Fruit fly (Drosophila melanogaster) whole organism, embryonic: Measurements from ENCODE around the gene odd.

Experiments used
- Adf1 ChIP-seq: fragments of 200-800 bp; sonication (Bioruptor generic); IDR thresholded peaks from 2 replicates; pipeline ENCODE4 v1.3.6; 2022; ENCODE audit warnings: missing biosample characterization, missing genetic modification characterization
- Awh ChIP-seq: fragments of 200-800 bp; sonication (Bioruptor generic); IDR thresholded peaks from 2 replicates; pipeline ENCODE4, ENCODE4 v1.3.6; 2022; ENCODE audit warnings: missing biosample characterization, missing genetic modification characterization
- Blimp-1 ChIP-seq: fragments of 200-800 bp; sonication (Bioruptor generic); optimal IDR thresholded peaks from 3 replicates; lab custom pipeline; 2018; ENCODE audit warnings: missing biosample characterization, missing genetic modification characterization, mild to moderate bottlenecking, moderate library complexity, missing genetic modification reagents
- CG10267 ChIP-seq: fragments of 200-800 bp; sonication (Bioruptor generic); optimal IDR thresholded peaks from 2 replicates; lab custom pipeline; 2018; ENCODE audit warnings: missing biosample characterization, mild to moderate bottlenecking, missing genetic modification characterization, moderate library complexity
- CG11456 ChIP-seq: fragments of 200-800 bp; sonication (Bioruptor generic); IDR thresholded peaks from 3 replicates; pipeline ENCODE4 v1.3.6; 2022; ENCODE audit warnings: missing biosample characterization, missing genetic modification characterization
- CG11696 ChIP-seq: fragments of 200-800 bp; sonication (Bioruptor generic); IDR thresholded peaks from 2 replicates; pipeline ENCODE4 v1.3.6; 2022; ENCODE audit warnings: missing biosample characterization, missing genetic modification characterization
- CG12071 ChIP-seq: fragments of 200-800 bp; sonication (Bioruptor generic); optimal IDR thresholded peaks from 3 replicates; lab custom pipeline; 2018; ENCODE audit warnings: missing biosample characterization, mild to moderate bottlenecking, missing genetic modification characterization
- CG14965 ChIP-seq: fragments of 200-800 bp; sonication (Bioruptor generic); optimal IDR thresholded peaks from 2 replicates; lab custom pipeline; 2016; ENCODE audit warnings: missing biosample characterization, missing genetic modification characterization, borderline replicate concordance
- CG2199 ChIP-seq: fragments of 200-800 bp; sonication (Bioruptor generic); IDR thresholded peaks from 3 replicates; pipeline ENCODE4 v1.3.6; 2022; ENCODE audit warnings: missing biosample characterization, missing genetic modification characterization
- CG2712 ChIP-seq: fragments of 200-800 bp; optimal IDR thresholded peaks from 3 replicates; lab custom pipeline; 2019; ENCODE audit warnings: missing biosample characterization, mild to moderate bottlenecking, missing genetic modification characterization, moderate library complexity
- CG3847 ChIP-seq: fragments of 200-800 bp; sonication (Bioruptor generic); IDR thresholded peaks from 2 replicates; pipeline ENCODE4 v1.3.6; 2022; ENCODE audit warnings: missing biosample characterization, missing genetic modification characterization
- CG4328 ChIP-seq: fragments of 200-800 bp; sonication (Bioruptor generic); optimal IDR thresholded peaks from 3 replicates; lab custom pipeline; 2017; ENCODE audit warnings: missing biosample characterization, missing genetic modification reagents, missing genetic modification characterization
- CG4707 ChIP-seq: fragments of 200-800 bp; sonication (Bioruptor generic); optimal IDR thresholded peaks from 2 replicates; lab custom pipeline; 2018; ENCODE audit warnings: missing biosample characterization, mild to moderate bottlenecking, missing genetic modification characterization, moderate library complexity
- CG6254 ChIP-seq: fragments of 200-800 bp; sonication (Bioruptor generic); optimal IDR thresholded peaks from 3 replicates; lab custom pipeline; 2017; ENCODE audit warnings: mild to moderate bottlenecking, missing biosample characterization, missing genetic modification reagents, missing genetic modification characterization
- CG6813 ChIP-seq: fragments of 200-800 bp; sonication (Bioruptor generic); optimal IDR thresholded peaks from 2 replicates; lab custom pipeline; 2017; ENCODE audit warnings: missing biosample characterization, missing genetic modification characterization, mild to moderate bottlenecking, moderate library complexity, missing genetic modification reagents
- CG7357 ChIP-seq: fragments of 200-800 bp; sonication (Bioruptor generic); IDR thresholded peaks from 3 replicates; pipeline ENCODE4 v1.3.6; 2022; ENCODE audit warnings: missing biosample characterization, missing genetic modification characterization
- CG7556 ChIP-seq: fragments of 200-800 bp; sonication (Bioruptor generic); optimal IDR thresholded peaks from 2 replicates; lab custom pipeline; 2017; ENCODE audit warnings: missing biosample characterization, mild to moderate bottlenecking, missing genetic modification characterization
- CG7839 ChIP-seq: fragments of 200-800 bp; sonication (Bioruptor generic); optimal IDR thresholded peaks from 3 replicates; lab custom pipeline; 2018; ENCODE audit warnings: missing biosample characterization, mild to moderate bottlenecking, missing genetic modification characterization, moderate library complexity
- CG7928 ChIP-seq: fragments of 200-800 bp; sonication (Bioruptor generic); optimal IDR thresholded peaks from 2 replicates; lab custom pipeline; 2017; ENCODE audit warnings: missing biosample characterization, mild to moderate bottlenecking, missing genetic modification characterization
- CG8089 ChIP-seq: fragments of 200-800 bp; sonication (Bioruptor generic); optimal IDR thresholded peaks from 3 replicates; lab custom pipeline; 2016; ENCODE audit warnings: missing biosample characterization, missing genetic modification characterization
- Chrac-16 ChIP-seq: fragments of 200-800 bp; sonication (Bioruptor generic); optimal IDR thresholded peaks from 3 replicates; lab custom pipeline; 2016; ENCODE audit warnings: missing biosample characterization, missing genetic modification characterization
- Dip3 ChIP-seq: fragments of 200-800 bp; sonication (Bioruptor generic); optimal IDR thresholded peaks from 3 replicates; lab custom pipeline; 2016; ENCODE audit warnings: missing biosample characterization, missing genetic modification characterization
- Doc2 ChIP-seq: fragments of 200-800 bp; sonication (Bioruptor generic); IDR thresholded peaks from 2 replicates; pipeline ENCODE4 v1.3.6; 2022; ENCODE audit warnings: missing biosample characterization, missing genetic modification characterization
- Gug ChIP-seq: fragments of 200-800 bp; sonication (Bioruptor generic); IDR thresholded peaks from 4 replicates; pipeline ENCODE4 v1.3.6; 2022; ENCODE audit warnings: missing biosample characterization, missing genetic modification characterization
- Hand ChIP-seq: fragments of 200-800 bp; sonication (Bioruptor generic); optimal IDR thresholded peaks from 2 replicates; lab custom pipeline; 2017; ENCODE audit warnings: mild to moderate bottlenecking, missing biosample characterization, missing genetic modification reagents, missing genetic modification characterization
- Hsf ChIP-seq: fragments of 200-800 bp; sonication (Bioruptor generic); optimal IDR thresholded peaks from 3 replicates; lab custom pipeline; 2016; ENCODE audit warnings: missing biosample characterization, missing genetic modification characterization
- Jarid2 ChIP-seq: fragments of 200-800 bp; sonication (Bioruptor generic); optimal IDR thresholded peaks from 3 replicates; lab custom pipeline; 2017; ENCODE audit warnings: mild to moderate bottlenecking, missing biosample characterization, missing genetic modification reagents, missing genetic modification characterization
- NK7.1 ChIP-seq: fragments of 200-800 bp; sonication (Bioruptor generic); optimal IDR thresholded peaks from 3 replicates; lab custom pipeline; 2016; ENCODE audit warnings: missing biosample characterization, missing genetic modification characterization
- Opbp ChIP-seq: fragments of 200-800 bp; sonication (Bioruptor generic); IDR thresholded peaks from 3 replicates; pipeline ENCODE4 v1.3.6; 2022; ENCODE audit warnings: missing biosample characterization, missing genetic modification characterization; ENCODE audit not compliant: partially characterized antibody
- Optix ChIP-seq: fragments of 200-800 bp; sonication (Bioruptor generic); IDR thresholded peaks from 3 replicates; pipeline ENCODE4 v1.3.6; 2022; ENCODE audit warnings: missing biosample characterization, missing genetic modification characterization
- Rfx ChIP-seq: fragments of 200-800 bp; sonication (Bioruptor generic); IDR thresholded peaks from 2 replicates; pipeline ENCODE4 v1.3.6; 2022; ENCODE audit warnings: missing biosample characterization, missing genetic modification characterization
- Six4 ChIP-seq: fragments of 200-800 bp; sonication (Bioruptor generic); optimal IDR thresholded peaks from 2 replicates; lab custom pipeline; 2016; ENCODE audit warnings: missing biosample characterization, missing genetic modification characterization
- Sox102F ChIP-seq: fragments of 200-800 bp; sonication (Bioruptor generic); optimal IDR thresholded peaks from 2 replicates; lab custom pipeline; 2018; ENCODE audit warnings: missing biosample characterization, mild to moderate bottlenecking, missing genetic modification characterization, moderate library complexity
- Trl ChIP-seq, 3 experiments: fragments of >200 bp in 2 of 3; fragments of 200-800 bp in 1 of 3; sonication (Bioruptor generic) in 1 of 3; optimal IDR thresholded peaks; 2 replicates in 1 of 3; 3 replicates in 2 of 3; lab custom pipeline; 2016 to 2017; ENCODE audit warnings: missing biosample characterization in 1 of 3, missing genetic modification characterization in 1 of 3
- bab2 ChIP-seq: fragments of 200-800 bp; sonication (Bioruptor generic); optimal IDR thresholded peaks from 2 replicates; lab custom pipeline; 2016; ENCODE audit warnings: missing biosample characterization, missing genetic modification characterization
- dmrt99B ChIP-seq: fragments of 200-800 bp; sonication (Bioruptor generic); optimal IDR thresholded peaks from 2 replicates; lab custom pipeline; 2018; ENCODE audit warnings: missing biosample characterization, mild to moderate bottlenecking, missing genetic modification characterization, moderate library complexity
- ftz-f1 ChIP-seq: fragments of 200-800 bp; sonication (Bioruptor generic); optimal IDR thresholded peaks from 2 replicates; lab custom pipeline; 2016; ENCODE audit warnings: missing biosample characterization, missing genetic modification characterization
- kah ChIP-seq: fragments of 200-800 bp; sonication (Bioruptor generic); optimal IDR thresholded peaks from 2 replicates; lab custom pipeline; 2018; ENCODE audit warnings: missing biosample characterization, mild to moderate bottlenecking, missing genetic modification characterization
- nom ChIP-seq: fragments of 200-800 bp; sonication (Bioruptor generic); optimal IDR thresholded peaks from 2 replicates; lab custom pipeline; 2017; ENCODE audit warnings: missing biosample characterization, missing genetic modification characterization, mild to moderate bottlenecking, moderate library complexity, missing genetic modification reagents
- onecut ChIP-seq: fragments of 200-800 bp; sonication (Bioruptor generic); IDR thresholded peaks from 2 replicates; pipeline ENCODE4 v1.3.6; 2022; ENCODE audit warnings: missing biosample characterization, missing genetic modification characterization
- pnt ChIP-seq: fragments of 200-800 bp; sonication (Bioruptor generic); optimal IDR thresholded peaks from 3 replicates; lab custom pipeline; 2016; ENCODE audit warnings: missing biosample characterization, missing genetic modification characterization
- psq ChIP-seq: fragments of 200-800 bp; sonication (Bioruptor generic); optimal IDR thresholded peaks from 2 replicates; lab custom pipeline; 2017; ENCODE audit warnings: missing biosample characterization, missing genetic modification characterization
- stwl ChIP-seq: fragments of 200-800 bp; sonication (Bioruptor generic); optimal IDR thresholded peaks from 3 replicates; lab custom pipeline; 2018; ENCODE audit warnings: missing biosample characterization, mild to moderate bottlenecking, missing genetic modification characterization, moderate library complexity
- tna ChIP-seq: fragments of 200-800 bp; sonication (Bioruptor generic); IDR thresholded peaks from 2 replicates; pipeline ENCODE4 v1.3.6; 2022; ENCODE audit warnings: missing biosample characterization, missing genetic modification characterization; ENCODE audit not compliant: partially characterized antibody
- vfl ChIP-seq: fragments of 200-800 bp; sonication (Bioruptor generic); optimal IDR thresholded peaks from 2 replicates; lab custom pipeline; 2016; ENCODE audit warnings: missing biosample characterization, missing genetic modification characterization
- vnd ChIP-seq: fragments of 200-800 bp; sonication (Bioruptor generic); IDR thresholded peaks from 3 replicates; pipeline ENCODE4 v1.3.6; 2022; ENCODE audit warnings: missing biosample characterization, missing genetic modification characterization; ENCODE audit not compliant: partially characterized antibody
- vvl ChIP-seq: fragments of 200-800 bp; sonication (Bioruptor generic); IDR thresholded peaks from 2 replicates; pipeline ENCODE4 v1.3.6; 2022; ENCODE audit warnings: missing biosample characterization, missing genetic modification characterization
- wor ChIP-seq: fragments of 200-800 bp; sonication (Bioruptor generic); IDR thresholded peaks from 2 replicates; pipeline ENCODE4 v1.3.6; 2022; ENCODE audit warnings: missing biosample characterization, missing genetic modification characterization
- zen2 ChIP-seq: fragments of 200-800 bp; sonication (Bioruptor generic); IDR thresholded peaks from 3 replicates; pipeline ENCODE4 v1.3.6; 2022; ENCODE audit warnings: missing biosample characterization, missing genetic modification characterization; ENCODE audit not compliant: partially characterized antibody
- zfh1 ChIP-seq: fragments of 200-800 bp; sonication (Bioruptor generic); IDR thresholded peaks from 3 replicates; pipeline ENCODE4 v1.3.6; 2022; ENCODE audit warnings: missing biosample characterization, missing genetic modification characterization

The odd gene

dm6 chr2L:3655698-3656105 lies 49.1 kb upstream of the odd start (continued):
- TF ChIP-seq Dip3 (GFP tag; lab: Kevin White, UChicago) (peak; percentile 97), Hsf (peak; percentile 98), Awh (GFP tag; lab: Robert Waterston, UW) (peak; percentile 98), zen2 (GFP tag; lab: Robert Waterston, UW) (no peak), Adf1 (GFP tag; lab: Robert Waterston, UW) (peak; percentile 87), Sox102F (peak; percentile 99), CG10267 (tag; lab: Kevin White, UChicago) (peak; percentile 96), tna (GFP tag; lab: Robert Waterston, UW) (no peak), bab2 (GFP tag; lab: Kevin White, UChicago) (peak; percentile 98), vvl (GFP tag; lab: Robert Waterston, UW) (peak; percentile 99), nom (GFP tag; lab: Kevin White, UChicago) (peak; percentile 95), Chrac-16 (peak; percentile 98), CG7928 (peak; percentile 81), psq (GFP tag; lab: Kevin White, UChicago) (peak; percentile 85), CG7556 (peak; percentile 98), vnd (GFP tag; lab: Robert Waterston, UW) (no peak), CG2199 (GFP tag; lab: Robert Waterston, UW) (peak; percentile 91), CG6813 (GFP tag; lab: Kevin White, UChicago) (peak; percentile 98), vfl (peak; percentile 95), CG8089 (GFP tag; lab: Kevin White, UChicago) (peak; percentile 96), Optix (GFP tag; lab: Robert Waterston, UW) (peak; percentile 97), wor (peak; percentile 96), CG11696 (GFP tag; lab: Robert Waterston, UW) (peak; percentile 91), CG12071 (GFP tag; lab: Kevin White, UChicago) (peak; percentile 99), CG4707 (GFP tag; lab: Kevin White, UChicago) (peak; percentile 98), dmrt99B (peak; percentile 99), pnt (GFP tag; lab: Kevin White, UChicago) (peak; percentile 98), CG2712 (tag; lab: Kevin White, UChicago) (peak; percentile 99), Rfx (peak; percentile 98), CG11456 (GFP tag; lab: Robert Waterston, UW) (peak; percentile 97), onecut (GFP tag; lab: Robert Waterston, UW) (peak; percentile 96), Doc2 (GFP tag; lab: Robert Waterston, UW) (peak; percentile 88), CG3847 (GFP tag; lab: Robert Waterston, UW) (peak; percentile 98), Jarid2 (GFP tag; lab: Kevin White, UChicago) (peak; percentile 88), CG6254 (GFP tag; lab: Kevin White, UChicago) (peak; percentile 96), stwl (peak; percentile 65), Six4 (GFP tag; lab: Kevin White, UChicago) (peak; percentile 98), CG7357 (GFP tag; lab: Robert Waterston, UW) (peak; percentile 92), kah (GFP tag; lab: Kevin White, UChicago) (peak; percentile 4), Trl (optimal IDR thresholded peaks at IDR 0.05; lab: Kevin White, UChicago) (peak; percentile 78 to 89), Trl (GFP tag; optimal IDR thresholded peaks at IDR 0.05; lab: Kevin White, UChicago) (peak; percentile 98), Blimp-1 (GFP tag; lab: Kevin White, UChicago) (peak; percentile 97), CG7839 (tag; lab: Kevin White, UChicago) (peak; percentile 99), zfh1 (GFP tag; lab: Robert Waterston, UW) (peak; percentile 98), CG4328 (GFP tag; lab: Kevin White, UChicago) (peak; percentile 98), CG14965 (peak; percentile 87), Hand (GFP tag; lab: Kevin White, UChicago) (peak; percentile 98), Gug (GFP tag; lab: Robert Waterston, UW) (peak; percentile 97), ftz-f1 (GFP tag; lab: Kevin White, UChicago) (peak; percentile 79), NK7.1 (GFP tag; lab: Kevin White, UChicago) (peak; percentile 97), Opbp (GFP tag; lab: Robert Waterston, UW) (no peak)
